Worm (Caenorhabditis elegans) whole organism, L4 larva: ENCODE results near the gene AH9.4.
A peak's percentile ranks its signal among the peaks of the same experiment; 100 is the strongest.

ENCODE experiments used
- D1046.2 ChIP-seq: fragments of 200-800 bp; sonication (Bioruptor generic); IDR thresholded peaks from 2 replicates; pipeline ENCODE4 v1.3.6; 2022; ENCODE audit warnings: missing genetic modification characterization, missing compliant biosample characterization
- F10B5.3 ChIP-seq: sonication (generic microtip); optimal IDR thresholded peaks from 2 replicates; lab custom pipeline; 2016; ENCODE audit warnings: mild to moderate bottlenecking, missing genetic modification characterization, missing compliant biosample characterization
- F37D6.2 ChIP-seq: sonication (generic microtip); optimal IDR thresholded peaks from 2 replicates; lab custom pipeline; 2016; ENCODE audit warnings: mild to moderate bottlenecking, missing genetic modification characterization, missing compliant biosample characterization
- T26A8.4 ChIP-seq: fragments of 200-800 bp; sonication (Bioruptor generic); IDR thresholded peaks from 2 replicates; pipeline ENCODE4 v1.3.6; 2022; ENCODE audit warnings: missing genetic modification characterization, missing compliant biosample characterization
- Y5F2A.4 ChIP-seq: fragments of 200-800 bp; sonication (Bioruptor generic); optimal IDR thresholded peaks from 2 replicates; lab custom pipeline; 2018; ENCODE audit warnings: mild to moderate bottlenecking, missing genetic modification characterization, missing compliant biosample characterization
- ZK337.2 ChIP-seq: fragments of 200-800 bp; sonication (Bioruptor generic); IDR thresholded peaks from 2 replicates; pipeline ENCODE4 v1.3.6; 2022; ENCODE audit warnings: missing genetic modification reagents, missing genetic modification characterization, missing compliant biosample characterization
- ZK546.5 ChIP-seq, 2 experiments: sonication (generic microtip); optimal IDR thresholded peaks; 2 replicates each; lab custom pipeline; 2017; ENCODE audit warnings: missing biosample characterization in 2 of 2, missing genetic modification characterization in 2 of 2
- ceh-20 ChIP-seq: fragments of 200-800 bp; sonication (Bioruptor generic); IDR thresholded peaks from 2 replicates; pipeline ENCODE4 v1.3.6; 2022; ENCODE audit warnings: missing genetic modification reagents, missing genetic modification characterization, missing compliant biosample characterization
- ceh-62 ChIP-seq: sonication (generic microtip); optimal IDR thresholded peaks from 2 replicates; lab custom pipeline; 2017; ENCODE audit warnings: missing biosample characterization, missing genetic modification characterization
- ces-1 ChIP-seq: fragments of 150-350 bp; sonication (generic microtip); optimal IDR thresholded peaks from 4 replicates; lab custom pipeline; 2014; ENCODE audit warnings: missing biosample characterization, missing genetic modification reagents, missing genetic modification characterization
- cey-2 ChIP-seq: sonication (generic microtip); optimal IDR thresholded peaks from 3 replicates; lab custom pipeline; 2017; ENCODE audit warnings: missing genetic modification characterization, mild to moderate bottlenecking, missing compliant biosample characterization, antibody characterized with exemption, borderline replicate concordance; ENCODE audit not compliant: insufficient read depth
- ctbp-1 ChIP-seq: fragments of 200-800 bp; sonication (Bioruptor generic); IDR thresholded peaks from 2 replicates; pipeline ENCODE4 v1.3.6; 2022; ENCODE audit warnings: missing genetic modification reagents, missing genetic modification characterization, missing compliant biosample characterization
- daf-12 ChIP-seq: fragments of 150-350 bp; optimal IDR thresholded peaks from 2 replicates; lab custom pipeline; 2014; ENCODE audit warnings: missing biosample characterization, missing genetic modification reagents, missing genetic modification characterization
- dmd-8 ChIP-seq: fragments of 200-800 bp; sonication (Bioruptor generic); IDR thresholded peaks from 2 replicates; pipeline ENCODE4 v1.3.6; 2022; ENCODE audit warnings: missing genetic modification characterization, missing compliant biosample characterization
- dmd-9 ChIP-seq: fragments of 200-800 bp; sonication (Bioruptor generic); IDR thresholded peaks from 2 replicates; pipeline ENCODE4 v1.3.6; 2022; ENCODE audit warnings: missing genetic modification reagents, missing genetic modification characterization, missing compliant biosample characterization
- egl-43 ChIP-seq: fragments of 200-800 bp; sonication (Bioruptor generic); IDR thresholded peaks from 2 replicates; pipeline ENCODE4 v1.3.6; 2022; ENCODE audit warnings: missing genetic modification reagents, missing genetic modification characterization, missing compliant biosample characterization
- fkh-10 ChIP-seq: fragments of 150-350 bp; optimal IDR thresholded peaks from 2 replicates; lab custom pipeline; 2014; ENCODE audit warnings: missing biosample characterization, missing genetic modification reagents, missing genetic modification characterization
- fos-1 ChIP-seq: fragments of 150-350 bp; optimal IDR thresholded peaks from 2 replicates; lab custom pipeline; 2014; ENCODE audit warnings: missing biosample characterization, missing genetic modification characterization
- gei-8 ChIP-seq: fragments of 200-800 bp; sonication (Bioruptor generic); optimal IDR thresholded peaks from 2 replicates; lab custom pipeline; 2018; ENCODE audit warnings: mild to moderate bottlenecking, missing genetic modification characterization, missing compliant biosample characterization
- hlh-11 ChIP-seq: fragments of 200-800 bp; sonication (Bioruptor generic); optimal IDR thresholded peaks from 2 replicates; lab custom pipeline; 2018; ENCODE audit warnings: mild to moderate bottlenecking, missing genetic modification characterization, missing compliant biosample characterization
- hmg-1.1 ChIP-seq: fragments of 200-800 bp; sonication (Bioruptor generic); IDR thresholded peaks from 2 replicates; pipeline ENCODE4 v1.3.6; 2022; ENCODE audit warnings: missing genetic modification reagents, missing genetic modification characterization, missing compliant biosample characterization
- jun-1 ChIP-seq: fragments of 150-350 bp; optimal IDR thresholded peaks from 2 replicates; lab custom pipeline; 2014; ENCODE audit warnings: missing biosample characterization, missing genetic modification reagents, missing genetic modification characterization
- lim-7 ChIP-seq: fragments of 200-800 bp; sonication (Bioruptor generic); IDR thresholded peaks from 2 replicates; pipeline ENCODE4 v1.3.6; 2022; ENCODE audit warnings: missing genetic modification characterization, missing compliant biosample characterization
- lin-13 ChIP-seq: fragments of 150-350 bp; optimal IDR thresholded peaks from 2 replicates; lab custom pipeline; 2014; ENCODE audit warnings: missing biosample characterization, missing genetic modification reagents, missing genetic modification characterization
- lin-15B ChIP-seq: fragments of 150-350 bp; sonication (generic microtip); optimal IDR thresholded peaks from 3 replicates; lab custom pipeline; 2014; ENCODE audit warnings: missing biosample characterization, missing genetic modification characterization
- lin-29 ChIP-seq: fragments of 200-800 bp; sonication (Bioruptor generic); IDR thresholded peaks from 2 replicates; pipeline ENCODE4 v1.3.6; 2022; ENCODE audit warnings: missing genetic modification reagents, missing genetic modification characterization, missing compliant biosample characterization
- lin-39 ChIP-seq: fragments of 150-350 bp; optimal IDR thresholded peaks from 2 replicates; lab custom pipeline; 2014; ENCODE audit warnings: missing biosample characterization, missing genetic modification reagents, missing genetic modification characterization
- lir-3 ChIP-seq: sonication (generic microtip); optimal IDR thresholded peaks from 2 replicates; lab custom pipeline; 2016; ENCODE audit warnings: mild to moderate bottlenecking, missing genetic modification characterization, missing compliant biosample characterization
- madf-9 ChIP-seq: fragments of 200-800 bp; sonication (Bioruptor generic); conservative IDR thresholded peaks from 2 replicates; pipeline ENCODE4 v1.3.6; 2022; ENCODE audit warnings: missing genetic modification reagents, missing genetic modification characterization, missing compliant biosample characterization
- nhr-10 ChIP-seq: fragments of 150-350 bp; optimal IDR thresholded peaks from 2 replicates; lab custom pipeline; 2014; ENCODE audit warnings: missing biosample characterization, missing genetic modification characterization
- nhr-237 ChIP-seq: sonication (generic microtip); optimal IDR thresholded peaks from 2 replicates; lab custom pipeline; 2017; ENCODE audit warnings: missing biosample characterization, missing genetic modification characterization
- nhr-25 ChIP-seq: sonication (generic microtip); optimal IDR thresholded peaks from 2 replicates; lab custom pipeline; 2017; ENCODE audit warnings: missing genetic modification characterization, mild to moderate bottlenecking, missing compliant biosample characterization, antibody characterized with exemption, moderate library complexity, borderline replicate concordance; ENCODE audit not compliant: insufficient read depth
- nhr-41 ChIP-seq: fragments of 200-800 bp; sonication (Bioruptor generic); IDR thresholded peaks from 2 replicates; pipeline ENCODE4 v1.3.6; 2022; ENCODE audit warnings: missing genetic modification reagents, missing genetic modification characterization, missing compliant biosample characterization
- nhr-48 ChIP-seq: sonication (generic microtip); optimal IDR thresholded peaks from 2 replicates; lab custom pipeline; 2016; ENCODE audit warnings: mild to moderate bottlenecking, missing genetic modification characterization, missing compliant biosample characterization
- nhr-6 ChIP-seq: fragments of 150-350 bp; optimal IDR thresholded peaks from 2 replicates; lab custom pipeline; 2014; ENCODE audit warnings: missing biosample characterization, missing genetic modification characterization
- nhr-76 ChIP-seq: fragments of 150-350 bp; optimal IDR thresholded peaks from 2 replicates; lab custom pipeline; 2014; ENCODE audit warnings: missing biosample characterization, missing genetic modification characterization
- pha-4 ChIP-seq, 2 experiments: fragments of 150-350 bp in 1 of 2; fragments of 200-800 bp in 1 of 2; sonication (Bioruptor generic) in 1 of 2; IDR thresholded peaks in 1 of 2; optimal IDR thresholded peaks in 1 of 2; 2 replicates each; pipeline versions ENCODE4 v1.3.6 to Lab custom; 2014 to 2022; ENCODE audit warnings: missing genetic modification characterization in 2 of 2, missing genetic modification reagents in 2 of 2, missing biosample characterization in 1 of 2, missing compliant biosample characterization in 1 of 2
- saeg-2 ChIP-seq: fragments of 200-800 bp; sonication (Bioruptor generic); IDR thresholded peaks from 2 replicates; pipeline ENCODE4 v1.3.6; 2022; ENCODE audit warnings: missing genetic modification reagents, missing genetic modification characterization, missing compliant biosample characterization
- sdz-12 ChIP-seq: fragments of 200-800 bp; sonication (Bioruptor generic); optimal IDR thresholded peaks from 2 replicates; lab custom pipeline; 2018; ENCODE audit warnings: mild to moderate bottlenecking, missing genetic modification characterization, missing compliant biosample characterization
- skn-1 ChIP-seq: fragments of 150-350 bp; optimal IDR thresholded peaks from 2 replicates; lab custom pipeline; 2014; ENCODE audit warnings: missing biosample characterization, missing genetic modification characterization
- spr-1 ChIP-seq: sonication (generic microtip); optimal IDR thresholded peaks from 2 replicates; lab custom pipeline; 2016; ENCODE audit warnings: mild to moderate bottlenecking, missing genetic modification characterization, missing compliant biosample characterization
- tag-97 ChIP-seq: fragments of 200-800 bp; sonication (Bioruptor generic); IDR thresholded peaks from 2 replicates; pipeline ENCODE4 v1.3.6; 2022; ENCODE audit warnings: missing genetic modification characterization, missing compliant biosample characterization
- tra-1 ChIP-seq: fragments of 200-800 bp; sonication (Bioruptor generic); IDR thresholded peaks from 2 replicates; pipeline ENCODE4 v1.3.6; 2022; ENCODE audit warnings: missing genetic modification reagents, missing genetic modification characterization, missing compliant biosample characterization
- unc-39 ChIP-seq: sonication (generic microtip); optimal IDR thresholded peaks from 2 replicates; lab custom pipeline; 2017; ENCODE audit warnings: missing biosample characterization, missing genetic modification characterization
- unc-62 ChIP-seq, 3 experiments: fragments of 150-350 bp in 1 of 3; sonication (generic microtip); optimal IDR thresholded peaks in 2 of 3; peaks in 1 of 3; 1 replicate in 1 of 3; 2 replicates in 2 of 3; lab custom pipeline; 2014 to 2017; ENCODE audit warnings: missing biosample characterization in 3 of 3, missing genetic modification characterization in 3 of 3, missing genetic modification reagents in 3 of 3, missing genotype in 1 of 3
- vab-7 ChIP-seq: fragments of 200-800 bp; sonication (Bioruptor generic); IDR thresholded peaks from 2 replicates; pipeline ENCODE4 v1.3.6; 2022; ENCODE audit warnings: missing genetic modification reagents, missing genetic modification characterization, missing compliant biosample characterization
- zfp-2 ChIP-seq: sonication (generic microtip); optimal IDR thresholded peaks from 2 replicates; lab custom pipeline; 2016; ENCODE audit warnings: mild to moderate bottlenecking, missing genetic modification characterization, missing compliant biosample characterization
- zip-11 ChIP-seq: fragments of 200-800 bp; sonication (Bioruptor generic); IDR thresholded peaks from 2 replicates; pipeline ENCODE4 v1.3.6; 2022; ENCODE audit warnings: missing genetic modification characterization, missing compliant biosample characterization
- ztf-11 ChIP-seq: fragments of 150-350 bp; optimal IDR thresholded peaks from 2 replicates; lab custom pipeline; 2014; ENCODE audit warnings: missing biosample characterization, missing genetic modification characterization
- ztf-7 ChIP-seq: fragments of 150-350 bp; optimal IDR thresholded peaks from 2 replicates; lab custom pipeline; 2014; ENCODE audit warnings: missing biosample characterization, missing genetic modification characterization

AH9.4 gene

DNA sequence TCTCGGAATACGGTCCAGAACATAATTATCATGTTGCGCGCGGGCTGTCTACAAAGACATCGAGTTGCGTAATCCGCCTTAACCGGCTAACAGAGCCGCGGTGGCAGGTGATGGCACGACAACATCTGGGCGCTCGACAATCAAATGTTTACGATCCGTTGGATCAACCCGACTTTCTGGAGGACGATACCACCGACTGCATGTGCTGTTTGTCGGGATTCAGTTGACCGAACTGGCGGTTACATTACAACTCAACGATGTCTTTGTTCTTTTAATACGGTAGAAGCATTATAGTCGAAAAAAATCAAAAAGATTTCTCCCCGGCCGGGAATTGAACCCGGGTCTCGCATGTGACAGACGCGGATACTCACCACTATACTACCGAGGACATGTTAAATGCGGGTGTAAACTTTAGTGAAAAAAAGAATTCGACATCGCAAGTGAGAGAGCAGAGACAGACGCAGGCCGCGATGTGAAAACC, 47.2 kb downstream of the AH9.4 start (continued):
- TF ChIP-seq ctbp-1 (GFP tag; lab: Robert Waterston, UW) (peak; percentile 85), ZK546.5 (tag; optimal IDR thresholded peaks at IDR 0.05; lab: Kevin White, UChicago) (no peak), ztf-11 (tag; lab: Kevin White, UChicago) (no peak), skn-1 (tag; lab: Kevin White, UChicago) (no peak), ces-1 (GFP tag; lab: Kevin White, UChicago) (no peak), ceh-62 (tag; lab: Kevin White, UChicago) (no peak), fos-1 (tag; lab: Kevin White, UChicago) (no peak), daf-12 (tag; lab: Kevin White, UChicago) (no peak), gei-8 (GFP tag; lab: Kevin White, UChicago) (peak; percentile 79), nhr-6 (peak; percentile 20), T26A8.4 (GFP tag; lab: Robert Waterston, UW) (peak; percentile 83), madf-9 (GFP tag; lab: Robert Waterston, UW) (peak; percentile 83), Y5F2A.4 (GFP tag; lab: Kevin White, UChicago) (peak; percentile 58), ceh-20 (peak; percentile 83), egl-43 (GFP tag; lab: Robert Waterston, UW) (peak; percentile 94), lin-29 (GFP tag; lab: Robert Waterston, UW) (0 out of 2 replicates have a peak, but pooled peaks have one; percentile 61), nhr-237 (no peak), nhr-41 (GFP tag; lab: Robert Waterston, UW) (peak; percentile 63; the same call in 1 of the 2 replicates), lim-7 (GFP tag; lab: Robert Waterston, UW) (peak; percentile 90), nhr-10 (tag; lab: Kevin White, UChicago) (no peak), tag-97 (GFP tag; lab: Robert Waterston, UW) (no peak), sdz-12 (GFP tag; lab: Kevin White, UChicago) (peak; percentile 71), pha-4 (GFP tag; IDR thresholded peaks at IDR 0.05; lab: Robert Waterston, UW) (peak; percentile 91), pha-4 (tag; optimal IDR thresholded peaks at IDR 0.05; lab: Kevin White, UChicago) (no peak), unc-39 (tag; lab: Kevin White, UChicago) (no peak), nhr-76 (no peak), nhr-48 (peak; percentile 55), hlh-11 (tag; lab: Kevin White, UChicago) (peak; percentile 62), lir-3 (peak; percentile 62), fkh-10 (GFP tag; lab: Kevin White, UChicago) (peak; percentile 55), zfp-2 (peak; percentile 40), ztf-7 (peak; percentile 66), lin-39 (no peak), D1046.2 (GFP tag; lab: Robert Waterston, UW) (peak; percentile 83; the same call in 1 of the 2 replicates), unc-62 (GFP tag; optimal IDR thresholded peaks at IDR 0.05 in 1 of 2; lab: Kevin White, UChicago) (peak in 1 of 2 experiments; percentile 91), unc-62 (tag; optimal IDR thresholded peaks at IDR 0.05; lab: Kevin White, UChicago) (no peak), jun-1 (tag; lab: Kevin White, UChicago) (peak; percentile 81), lin-15B (no peak), F10B5.3 (peak; percentile 53), saeg-2 (GFP tag; lab: Robert Waterston, UW) (no peak), hmg-1.1 (GFP tag; lab: Robert Waterston, UW) (peak; percentile 95), spr-1 (tag; lab: Kevin White, UChicago) (peak; percentile 47), F37D6.2 (tag; lab: Kevin White, UChicago) (peak; percentile 41), ZK337.2 (GFP tag; lab: Robert Waterston, UW) (peak; percentile 85), cey-2 (tag; lab: Kevin White, UChicago) (no peak), lin-13 (peak; percentile 37), nhr-25 (tag; lab: Kevin White, UChicago) (peak; percentile 53), vab-7 (GFP tag; lab: Robert Waterston, UW) (peak; percentile 89), dmd-8 (GFP tag; lab: Robert Waterston, UW) (peak; percentile 80), tra-1 (GFP tag; lab: Robert Waterston, UW) (peak; percentile 94), zip-11 (GFP tag; lab: Robert Waterston, UW) (no peak), dmd-9 (GFP tag; lab: Robert Waterston, UW) (peak; percentile 84)
